Worm (Caenorhabditis elegans) whole organism, L1 larva: ENCODE measurements around the gene F38A1.11.

Source experiments
- Y116A8C.19 ChIP-seq: sonication (generic microtip); optimal IDR thresholded peaks from 2 replicates; lab custom pipeline; 2016; ENCODE audit warnings: missing compliant biosample characterization, missing genetic modification characterization, borderline replicate concordance
- ces-1 ChIP-seq: fragments of 150-350 bp; optimal IDR thresholded peaks from 2 replicates; lab custom pipeline; 2014; ENCODE audit warnings: missing biosample characterization, missing genetic modification reagents, missing genetic modification characterization
- elt-2 ChIP-seq: sonication (generic microtip); optimal IDR thresholded peaks from 2 replicates; lab custom pipeline; 2016; ENCODE audit warnings: missing genetic modification characterization, mild to moderate bottlenecking, inconsistent platforms, missing compliant biosample characterization, missing genetic modification reagents
- fkh-8 ChIP-seq: sonication (generic microtip); optimal IDR thresholded peaks from 2 replicates; lab custom pipeline; 2016; ENCODE audit warnings: mild to moderate bottlenecking, missing genetic modification characterization, missing compliant biosample characterization
- isw-1 ChIP-seq: fragments of 200-800 bp; sonication (Bioruptor generic); IDR thresholded peaks from 2 replicates; pipeline ENCODE4 v1.3.6; 2022; ENCODE audit warnings: missing genetic modification characterization, missing compliant biosample characterization
- lsy-2 ChIP-seq, 2 experiments: fragments of 150-350 bp; optimal IDR thresholded peaks; 2 replicates each; lab custom pipeline; 2014; ENCODE audit warnings: missing biosample characterization in 2 of 2, missing genetic modification characterization in 2 of 2
- nhr-237 ChIP-seq: fragments of 150-350 bp; optimal IDR thresholded peaks from 2 replicates; lab custom pipeline; 2014; ENCODE audit warnings: missing biosample characterization, missing genetic modification characterization
- nhr-28 ChIP-seq: fragments of 150-350 bp; optimal IDR thresholded peaks from 2 replicates; lab custom pipeline; 2014; ENCODE audit warnings: missing biosample characterization, missing genetic modification characterization
- pqm-1 ChIP-seq: sonication (generic microtip); optimal IDR thresholded peaks from 3 replicates; lab custom pipeline; 2017; ENCODE audit warnings: missing biosample characterization, missing genetic modification characterization
- skn-1 ChIP-seq: fragments of 150-350 bp; optimal IDR thresholded peaks from 2 replicates; lab custom pipeline; 2014; ENCODE audit warnings: missing biosample characterization, missing genetic modification characterization
- tlp-1 ChIP-seq: fragments of 150-350 bp; optimal IDR thresholded peaks from 2 replicates; lab custom pipeline; 2014; ENCODE audit warnings: missing biosample characterization, missing genetic modification characterization
- ztf-4 ChIP-seq: fragments of 150-350 bp; optimal IDR thresholded peaks from 2 replicates; lab custom pipeline; 2014; ENCODE audit warnings: missing biosample characterization, missing genetic modification characterization

ce11 chrIV:1204870-1205269 lies 42.3 kb upstream of the F38A1.11 start, which contains the start of gene dsl-2:
- TF ChIP-seq skn-1 (tag; lab: Kevin White, UChicago) (no peak), Y116A8C.19 (tag; lab: Kevin White, UChicago) (no peak), nhr-237 (tag; lab: Kevin White, UChicago) (no peak), pqm-1 (tag; lab: Kevin White, UChicago) (no peak), nhr-28 (tag; lab: Kevin White, UChicago) (no peak), ztf-4 (no peak), lsy-2 (tag; optimal IDR thresholded peaks at IDR 0.05; lab: Kevin White, UChicago) (no peak), fkh-8 (tag; lab: Kevin White, UChicago) (no peak), ces-1 (GFP tag; lab: Kevin White, UChicago) (no peak), tlp-1 (tag; lab: Kevin White, UChicago) (no peak), elt-2 (tag; lab: Kevin White, UChicago) (no peak), isw-1 (GFP tag; lab: Robert Waterston, UW) (no peak)
